Worm (Caenorhabditis elegans): Measurements from ENCODE around the gene otpl-4.

otpl-4 gene

ce11 chrV:8537031-8537430 is at the start of gene otpl-4:
otpl-4 (plus strand) TSS chrV:8537331.
- TF ChIP-seq flt-1 (GFP tag; IDR thresholded peaks at IDR 0.05): no peak
- TF ChIP-seq tab-1 (GFP tag; IDR thresholded peaks at IDR 0.05): no peak
- no peak for TF ChIP-seq klf-2 (GFP tag; conservative IDR thresholded peaks at IDR 0.05)
- no peak for TF ChIP-seq ztf-23 (GFP tag; IDR thresholded peaks at IDR 0.05)
- TF ChIP-seq med-1 (GFP tag; optimal IDR thresholded peaks at IDR 0.05; ENCODE audit: insufficient read depth): no peak
- no peak for TF ChIP-seq ztf-29 (GFP tag; IDR thresholded peaks at IDR 0.05)
- no peak for TF ChIP-seq cog-1 (tag; optimal IDR thresholded peaks at IDR 0.05)
- TF ChIP-seq ref-1 (GFP tag; conservative IDR thresholded peaks at IDR 0.05): no peak
- TF ChIP-seq T22C8.4 (GFP tag; IDR thresholded peaks at IDR 0.05): no peak

ce11 chrV:8494260-8494939 is 42.7 kb upstream of the otpl-4 start, which contains the start of gene pxn-1:
pxn-1 (plus strand) TSS chrV:8494889.
- TF ChIP-seq ref-1 (GFP tag; conservative IDR thresholded peaks at IDR 0.05) (no peak), ztf-23 (GFP tag; IDR thresholded peaks at IDR 0.05) (no peak), T22C8.4 (GFP tag; IDR thresholded peaks at IDR 0.05) (no peak), ztf-29 (GFP tag; IDR thresholded peaks at IDR 0.05) (no peak), cog-1 (tag; optimal IDR thresholded peaks at IDR 0.05) (no peak), med-1 (GFP tag; optimal IDR thresholded peaks at IDR 0.05; ENCODE audit: insufficient read depth) (no peak), tab-1 (GFP tag; IDR thresholded peaks at IDR 0.05) (no peak), flt-1 (GFP tag; IDR thresholded peaks at IDR 0.05) (no peak), klf-2 (GFP tag; conservative IDR thresholded peaks at IDR 0.05) (no peak)

ce11 chrV:8495106-8495505 is 42.0 kb upstream of the otpl-4 start:
- TF ChIP-seq ztf-23 (GFP tag; IDR thresholded peaks at IDR 0.05) (no peak), ref-1 (GFP tag; conservative IDR thresholded peaks at IDR 0.05) (no peak), tab-1 (GFP tag; IDR thresholded peaks at IDR 0.05) (no peak), flt-1 (GFP tag; IDR thresholded peaks at IDR 0.05) (no peak), klf-2 (GFP tag; conservative IDR thresholded peaks at IDR 0.05) (no peak), ztf-29 (GFP tag; IDR thresholded peaks at IDR 0.05) (no peak)

ce11 chrV:8495965-8496364 is 41.2 kb upstream of the otpl-4 start:
- TF ChIP-seq ztf-23 (GFP tag; IDR thresholded peaks at IDR 0.05) (no peak), tab-1 (GFP tag; IDR thresholded peaks at IDR 0.05) (0 out of 2 replicates have a peak, but pooled peaks have one; percentile 8), cog-1 (tag; optimal IDR thresholded peaks at IDR 0.05) (no peak), ref-1 (GFP tag; conservative IDR thresholded peaks at IDR 0.05) (no peak)

- TF ChIP-seq flt-1 (GFP tag; IDR thresholded peaks at IDR 0.05) (no peak), ztf-23 (GFP tag; IDR thresholded peaks at IDR 0.05) (no peak), tab-1 (GFP tag; IDR thresholded peaks at IDR 0.05) (no peak), T22C8.4 (GFP tag; IDR thresholded peaks at IDR 0.05) (no peak), klf-2 (GFP tag; conservative IDR thresholded peaks at IDR 0.05) (no peak), cog-1 (tag; optimal IDR thresholded peaks at IDR 0.05) (no peak), ztf-29 (GFP tag; IDR thresholded peaks at IDR 0.05) (no peak), med-1 (GFP tag; optimal IDR thresholded peaks at IDR 0.05; ENCODE audit: insufficient read depth) (no peak), ref-1 (GFP tag; conservative IDR thresholded peaks at IDR 0.05) (no peak)
Observed at ce11 chrV:8499407-8499806, 37.7 kb upstream of the otpl-4 start.

ce11 chrV:8500348-8500747 is 36.8 kb upstream of the otpl-4 start:
- TF ChIP-seq med-1 (GFP tag; optimal IDR thresholded peaks at IDR 0.05; ENCODE audit: insufficient read depth): peak; percentile 93
- TF ChIP-seq ztf-29 (GFP tag; IDR thresholded peaks at IDR 0.05): peak; percentile 99
- TF ChIP-seq T22C8.4 (GFP tag; IDR thresholded peaks at IDR 0.05): peak; percentile 98
- peak; percentile 100 for TF ChIP-seq tab-1 (GFP tag; IDR thresholded peaks at IDR 0.05)
- peak; percentile 97 for TF ChIP-seq cog-1 (tag; optimal IDR thresholded peaks at IDR 0.05)
- peak; percentile 98 for TF ChIP-seq ref-1 (GFP tag; conservative IDR thresholded peaks at IDR 0.05)
- TF ChIP-seq klf-2 (GFP tag; conservative IDR thresholded peaks at IDR 0.05): peak; percentile 100
- TF ChIP-seq flt-1 (GFP tag; IDR thresholded peaks at IDR 0.05): peak; percentile 99
- TF ChIP-seq ztf-23 (GFP tag; IDR thresholded peaks at IDR 0.05): peak; percentile 99

- no peak for TF ChIP-seq klf-2 (GFP tag; conservative IDR thresholded peaks at IDR 0.05)
- no peak for TF ChIP-seq med-1 (GFP tag; optimal IDR thresholded peaks at IDR 0.05; ENCODE audit: insufficient read depth)
- no peak for TF ChIP-seq flt-1 (GFP tag; IDR thresholded peaks at IDR 0.05)
- no peak for TF ChIP-seq cog-1 (tag; optimal IDR thresholded peaks at IDR 0.05)
- TF ChIP-seq ztf-23 (GFP tag; IDR thresholded peaks at IDR 0.05): no peak
- TF ChIP-seq T22C8.4 (GFP tag; IDR thresholded peaks at IDR 0.05): no peak
- no peak for TF ChIP-seq ztf-29 (GFP tag; IDR thresholded peaks at IDR 0.05)
- TF ChIP-seq tab-1 (GFP tag; IDR thresholded peaks at IDR 0.05): no peak
- TF ChIP-seq ref-1 (GFP tag; conservative IDR thresholded peaks at IDR 0.05): no peak
Observed at ce11 chrV:8507324-8507723, 29.8 kb upstream of the otpl-4 start, which contains the start of gene ZK994.6. ZK994.6 (minus strand) TSS chrV:8507424.

ce11 chrV:8513361-8513760 is 23.8 kb upstream of the otpl-4 start, which contains the start of gene F45F2.9:
F45F2.9 (minus strand) TSS chrV:8513461.
- TF ChIP-seq T22C8.4 (GFP tag; IDR thresholded peaks at IDR 0.05) (no peak), klf-2 (GFP tag; conservative IDR thresholded peaks at IDR 0.05) (no peak), cog-1 (tag; optimal IDR thresholded peaks at IDR 0.05) (no peak), flt-1 (GFP tag; IDR thresholded peaks at IDR 0.05) (no peak), ztf-29 (GFP tag; IDR thresholded peaks at IDR 0.05) (no peak), tab-1 (GFP tag; IDR thresholded peaks at IDR 0.05) (no peak), med-1 (GFP tag; optimal IDR thresholded peaks at IDR 0.05; ENCODE audit: insufficient read depth) (no peak), ztf-23 (GFP tag; IDR thresholded peaks at IDR 0.05) (no peak), ref-1 (GFP tag; conservative IDR thresholded peaks at IDR 0.05) (no peak)

ce11 chrV:8516426-8516825 is 20.7 kb upstream of the otpl-4 start:
- no peak for TF ChIP-seq ztf-29 (GFP tag; IDR thresholded peaks at IDR 0.05)

ce11 chrV:8517711-8518110 is 19.4 kb upstream of the otpl-4 start:
- no peak for TF ChIP-seq ref-1 (GFP tag; conservative IDR thresholded peaks at IDR 0.05)
- TF ChIP-seq flt-1 (GFP tag; IDR thresholded peaks at IDR 0.05): no peak
- no peak for TF ChIP-seq klf-2 (GFP tag; conservative IDR thresholded peaks at IDR 0.05)

Data from whole organism, midembryonic.